Fruit fly (Drosophila melanogaster): ENCODE data around the gene CG14570.

CG14570 gene

DNA sequence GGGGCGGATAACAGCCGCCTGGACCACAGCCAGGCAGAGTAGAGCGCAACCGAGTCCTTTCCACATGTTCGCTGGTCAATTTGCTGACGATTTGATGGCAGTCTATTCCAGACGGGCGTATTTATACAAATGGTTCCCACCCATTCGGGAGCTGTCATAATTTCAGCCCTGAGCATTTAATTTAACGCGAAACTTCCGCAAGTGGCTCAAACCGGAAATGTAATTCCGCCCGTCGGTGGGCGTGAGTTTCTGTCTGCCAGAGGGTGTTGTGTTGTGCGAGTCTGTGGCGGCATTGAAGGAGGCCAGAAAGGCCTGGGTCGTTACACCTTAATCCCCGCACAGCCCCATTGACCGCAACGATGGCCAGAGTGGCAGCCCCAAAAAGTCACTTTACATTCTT, 13.9 kb upstream of the CG14570 start, which contains the start of gene CG14565:
Gene CG14565 (minus strand): TSS at position 101 of the 400 bp plus-strand sequence.
- TF ChIP-seq CG11902 (GFP tag; optimal IDR thresholded peaks at IDR 0.05) = no peak

DNA sequence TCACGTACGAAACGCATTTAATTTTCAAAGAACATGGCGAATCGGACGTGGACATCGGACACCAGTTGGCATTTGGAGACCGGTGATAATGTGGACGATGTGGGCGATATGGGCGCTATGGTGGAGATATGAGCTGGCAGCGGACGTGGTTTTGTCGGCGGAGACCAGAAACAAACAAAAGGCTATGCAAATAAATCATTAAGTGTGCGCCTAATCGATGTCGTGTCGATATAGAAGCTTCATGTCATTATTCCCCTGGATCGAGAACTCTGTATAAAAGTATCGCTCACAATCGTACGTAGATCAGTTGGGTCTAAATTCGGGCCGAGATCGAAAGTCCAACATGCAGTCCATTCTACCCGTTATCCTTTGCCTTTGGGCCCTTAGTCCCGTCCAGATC, 11.0 kb upstream of the CG14570 start, which contains the start of gene CG14572:
Gene CG14572 (plus strand): TSS at position 301 of the 400 bp plus-strand sequence.
- TF ChIP-seq Sox14 (GFP tag; optimal IDR thresholded peaks at IDR 0.05) = no peak
- no peak for TF ChIP-seq fd85E (GFP tag; optimal IDR thresholded peaks at IDR 0.05)
- no peak for TF ChIP-seq CG15336 (GFP tag; IDR thresholded peaks at IDR 0.05)
- no peak for TF ChIP-seq CG8319 (GFP tag; optimal IDR thresholded peaks at IDR 0.05)
- TF ChIP-seq net (GFP tag; optimal IDR thresholded peaks at IDR 0.05) = no peak
- TF ChIP-seq Lpt (GFP tag; optimal IDR thresholded peaks at IDR 0.05) = no peak
- TF ChIP-seq CG16779 (tag; optimal IDR thresholded peaks at IDR 0.05) = no peak
- no peak for TF ChIP-seq CG11762 (GFP tag; optimal IDR thresholded peaks at IDR 0.05; ENCODE audit: insufficient read depth)
- no peak for TF ChIP-seq CG6808 (GFP tag; optimal IDR thresholded peaks at IDR 0.05)
- TF ChIP-seq acj6 (GFP tag; optimal IDR thresholded peaks at IDR 0.05) = no peak
- TF ChIP-seq cyc (GFP tag; optimal IDR thresholded peaks at IDR 0.05) = no peak
- TF ChIP-seq CG6276 (GFP tag; optimal IDR thresholded peaks at IDR 0.05) = no peak
- no peak for TF ChIP-seq Hr38 (GFP tag; optimal IDR thresholded peaks at IDR 0.05)
- no peak for TF ChIP-seq CG8119 (GFP tag; IDR thresholded peaks at IDR 0.05)

DNA sequence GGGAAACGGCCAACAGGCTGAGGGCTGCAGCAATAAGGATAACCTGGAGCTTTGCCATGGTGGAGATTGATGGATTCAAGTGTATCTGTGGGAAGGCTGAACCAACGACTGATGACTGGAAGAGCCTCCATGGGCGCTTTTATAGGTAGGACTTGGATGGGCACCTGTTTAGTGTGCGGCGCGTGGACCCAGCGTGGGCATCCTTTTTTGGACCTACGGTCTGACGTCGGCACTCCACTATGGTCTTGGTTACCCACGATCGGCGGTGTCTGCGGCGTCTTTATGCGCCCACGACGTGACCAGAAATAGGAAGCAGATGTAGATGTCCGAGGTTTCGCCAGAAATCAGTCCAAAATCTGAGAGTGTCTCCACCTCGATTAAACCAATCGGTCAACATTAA, 10.0 kb upstream of the CG14570 start, which contains the start of gene CG14566:
Gene CG14566 (minus strand): TSS at position 101 of the 400 bp plus-strand sequence.
- no peak for TF ChIP-seq dsx (GFP tag; optimal IDR thresholded peaks at IDR 0.05; ENCODE audit: poor library complexity, severe bottlenecking)
- no peak for TF ChIP-seq CG3919 (GFP tag; optimal IDR thresholded peaks at IDR 0.05)
- no peak for TF ChIP-seq ss (GFP tag; optimal IDR thresholded peaks at IDR 0.05)
- no peak for TF ChIP-seq CG9139 (GFP tag; optimal IDR thresholded peaks at IDR 0.05)
- no peak for TF ChIP-seq fd85E (GFP tag; optimal IDR thresholded peaks at IDR 0.05)
- no peak for TF ChIP-seq CG11294 (GFP tag; IDR thresholded peaks at IDR 0.05)
- no peak for TF ChIP-seq CG11762 (GFP tag; optimal IDR thresholded peaks at IDR 0.05; ENCODE audit: insufficient read depth)
- TF ChIP-seq CG11902 (GFP tag; optimal IDR thresholded peaks at IDR 0.05) = no peak
- no peak for TF ChIP-seq OdsH (GFP tag; optimal IDR thresholded peaks at IDR 0.05)
- TF ChIP-seq net (GFP tag; optimal IDR thresholded peaks at IDR 0.05) = no peak

DNA sequence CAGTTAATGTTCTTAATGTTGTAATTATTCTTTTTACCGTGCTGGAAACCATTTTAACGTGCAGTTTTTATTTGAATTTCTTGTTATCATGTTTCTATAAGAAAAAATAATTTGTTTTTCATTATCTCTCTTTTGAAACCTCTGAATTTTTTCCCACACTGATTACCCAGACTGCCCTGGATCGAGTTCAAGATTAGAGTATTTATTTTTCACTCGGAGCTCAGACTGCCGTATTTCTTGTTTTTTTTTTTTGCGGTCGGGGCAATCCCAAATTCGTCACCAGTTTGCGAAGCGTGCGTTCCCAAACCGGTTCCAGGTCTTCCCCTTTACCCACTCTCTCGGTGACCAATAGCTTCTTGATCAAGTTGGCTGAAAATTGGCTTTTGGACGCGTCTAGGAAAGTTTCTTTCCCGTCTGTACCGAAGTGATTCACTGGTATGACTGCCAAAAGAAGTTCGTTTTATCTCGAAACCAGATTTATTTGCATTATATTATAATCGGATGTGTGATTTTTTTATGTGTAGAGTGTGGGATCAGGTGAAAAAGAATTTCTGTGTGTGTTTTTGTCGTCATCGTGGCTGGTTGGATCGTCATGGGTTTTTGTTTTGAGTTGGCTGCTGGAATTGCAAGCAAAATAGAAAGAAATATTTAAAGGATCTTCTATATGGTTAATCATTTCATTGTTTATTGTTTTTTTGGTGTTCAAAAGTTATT, 8.9 kb upstream of the CG14570 start:
- TF ChIP-seq ss (GFP tag; optimal IDR thresholded peaks at IDR 0.05) (peak in 1 of 2 experiments; percentile 42), esn (GFP tag; optimal IDR thresholded peaks at IDR 0.05) (peak; percentile 50), OdsH (GFP tag; optimal IDR thresholded peaks at IDR 0.05) (peak; percentile 8), achi (GFP tag; optimal IDR thresholded peaks at IDR 0.05) (no peak), Hr39 (GFP tag; optimal IDR thresholded peaks at IDR 0.05) (peak; percentile 34), CG8119 (GFP tag; IDR thresholded peaks at IDR 0.05) (0 out of 3 replicates have a peak, but pooled peaks have one; percentile 14), Eip78C (GFP tag) (peak; percentile 85), dac (GFP tag; optimal IDR thresholded peaks at IDR 0.05) (no peak), CG31627 (GFP tag; optimal IDR thresholded peaks at IDR 0.05) (peak; percentile 25), svp (GFP tag) (peak; percentile 88), lz (GFP tag; optimal IDR thresholded peaks at IDR 0.05) (peak; percentile 31), acj6 (GFP tag; optimal IDR thresholded peaks at IDR 0.05) (no peak), Eip93F (GFP tag; optimal IDR thresholded peaks at IDR 0.05) (no peak), Met (GFP tag; optimal IDR thresholded peaks at IDR 0.05) (peak; percentile 47), salr (GFP tag; optimal IDR thresholded peaks at IDR 0.05) (no peak), dsx (GFP tag; optimal IDR thresholded peaks at IDR 0.05; ENCODE audit: poor library complexity, severe bottlenecking) (peak; percentile 34), CG6792 (GFP tag; optimal IDR thresholded peaks at IDR 0.05) (no peak), pdm3 (GFP tag; optimal IDR thresholded peaks at IDR 0.05) (no peak), CG4318 (GFP tag; optimal IDR thresholded peaks at IDR 0.05) (peak; percentile 20), CG32006 (GFP tag; optimal IDR thresholded peaks at IDR 0.05) (peak; percentile 26), CG6276 (GFP tag; optimal IDR thresholded peaks at IDR 0.05) (no peak), net (GFP tag; optimal IDR thresholded peaks at IDR 0.05) (no peak), CG6163 (GFP tag; IDR thresholded peaks at IDR 0.05) (0 out of 3 replicates have a peak, but pooled peaks have one; percentile 32), Eip75B (GFP tag; optimal IDR thresholded peaks at IDR 0.05) (peak; percentile 16), CG10669 (GFP tag; optimal IDR thresholded peaks at IDR 0.05) (no peak), CG6808 (GFP tag; optimal IDR thresholded peaks at IDR 0.05) (no peak), CG11762 (GFP tag; optimal IDR thresholded peaks at IDR 0.05; ENCODE audit: insufficient read depth) (no peak), CG34406 (GFP tag; optimal IDR thresholded peaks at IDR 0.05) (peak; percentile 5), eg (GFP tag; IDR thresholded peaks at IDR 0.05) (0 out of 3 replicates have a peak, but pooled peaks have one; percentile 22), topi (GFP tag; optimal IDR thresholded peaks at IDR 0.05) (peak; percentile 56), Lpt (GFP tag; optimal IDR thresholded peaks at IDR 0.05) (no peak), Smox (GFP tag; optimal IDR thresholded peaks at IDR 0.05) (peak; percentile 24)
